Worm (Caenorhabditis elegans): Measurements from ENCODE around the gene K09C4.5.

DNA sequence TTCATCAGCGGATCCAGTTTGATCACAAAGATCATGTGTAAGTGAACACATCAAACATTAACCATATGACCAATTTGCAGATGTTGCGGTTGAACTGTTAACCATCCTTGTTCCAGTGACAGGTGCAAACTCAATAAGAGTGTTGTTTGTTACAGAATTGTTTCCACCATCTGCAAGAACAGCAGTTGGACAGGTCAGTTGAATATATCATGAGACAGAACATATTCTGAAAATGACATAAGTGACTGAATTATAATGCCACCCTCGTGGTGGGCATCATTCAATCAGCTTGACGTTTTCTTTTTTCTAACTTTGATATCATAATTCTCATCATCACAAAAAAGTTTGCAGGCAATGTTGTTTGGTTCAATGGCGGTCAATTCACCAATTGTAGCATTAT, 18.2 kb downstream of the K09C4.5 start:
- no peak for TF ChIP-seq lin-15B (tag; optimal IDR thresholded peaks at IDR 0.05)
- TF ChIP-seq lin-39 (tag; optimal IDR thresholded peaks at IDR 0.05), result no peak
- no peak for TF ChIP-seq nhr-71 (tag; optimal IDR thresholded peaks at IDR 0.05)
- no peak for TF ChIP-seq nhr-76 (tag; optimal IDR thresholded peaks at IDR 0.05)
- TF ChIP-seq snpc-4 (tag; optimal IDR thresholded peaks at IDR 0.05), result no peak
- TF ChIP-seq lsy-2 (tag; optimal IDR thresholded peaks at IDR 0.05), result no peak

Measured in whole organism, L1 larva.